Fruit fly (Drosophila melanogaster) S2 (cell line): ENCODE measurements around the gene CG13698.

Experiments
- CG8478 ChIP-seq: fragments of >200 bp; optimal IDR thresholded peaks from 2 replicates; lab custom pipeline; 2018
- CTCF ChIP-seq, 2 experiments: fragments of >200 bp; optimal IDR thresholded peaks; 2 replicates each; lab custom pipeline; 2018

dm6 chr3L:18064632-18065482 lies 41.1 kb downstream of the CG13698 start, which contains the start of gene Eip75B:
- TF ChIP-seq CG8478 (lab: Kevin White, UChicago) (no peak), CTCF (optimal IDR thresholded peaks at IDR 0.05; lab: Kevin White, UChicago) (no peak)
